Worm (Caenorhabditis elegans) whole organism, L3 larva: ENCODE results near the gene pqn-57.

Experiments used
- aly-2 ChIP-seq: fragments of 150-350 bp; optimal IDR thresholded peaks from 2 replicates; lab custom pipeline; 2014; ENCODE audit warnings: missing biosample characterization, missing genetic modification characterization
- ceh-16 ChIP-seq: sonication (generic microtip); optimal IDR thresholded peaks from 2 replicates; lab custom pipeline; 2017; ENCODE audit warnings: missing biosample characterization, missing genetic modification characterization
- ceh-28 ChIP-seq: fragments of 150-350 bp; optimal IDR thresholded peaks from 2 replicates; lab custom pipeline; 2014; ENCODE audit warnings: missing biosample characterization, missing genetic modification reagents, missing genetic modification characterization
- ceh-9 ChIP-seq: sonication (generic microtip); optimal IDR thresholded peaks from 2 replicates; lab custom pipeline; 2018; ENCODE audit warnings: missing biosample characterization, missing genetic modification characterization
- daf-12 ChIP-seq: fragments of 150-350 bp; optimal IDR thresholded peaks from 2 replicates; lab custom pipeline; 2014; ENCODE audit warnings: missing biosample characterization, missing genetic modification reagents, missing genetic modification characterization
- egl-27 ChIP-seq: sonication (generic microtip); optimal IDR thresholded peaks from 4 replicates; lab custom pipeline; 2017; ENCODE audit warnings: missing biosample characterization, missing genetic modification reagents, missing genetic modification characterization
- elt-1 ChIP-seq: fragments of 150-350 bp; optimal IDR thresholded peaks from 2 replicates; lab custom pipeline; 2014; ENCODE audit warnings: missing biosample characterization, missing genetic modification characterization
- elt-2 ChIP-seq: sonication (generic microtip); optimal IDR thresholded peaks from 2 replicates; lab custom pipeline; 2016; ENCODE audit warnings: missing genetic modification reagents, mild to moderate bottlenecking, missing genetic modification characterization, missing compliant biosample characterization
- elt-3 ChIP-seq, 3 experiments: fragments of 150-350 bp in 1 of 3; sonication (generic microtip) in 2 of 3; optimal IDR thresholded peaks; 2 replicates in 2 of 3; 4 replicates in 1 of 3; lab custom pipeline; 2014 to 2017; ENCODE audit warnings: missing biosample characterization in 3 of 3, missing genetic modification characterization in 3 of 3
- eor-1 ChIP-seq, 2 experiments: fragments of 150-350 bp; optimal IDR thresholded peaks; 2 replicates each; lab custom pipeline; 2014 to 2018; ENCODE audit warnings: missing biosample characterization in 2 of 2, missing genetic modification characterization in 2 of 2
- fkh-10 ChIP-seq: sonication (generic microtip); optimal IDR thresholded peaks from 2 replicates; lab custom pipeline; 2017; ENCODE audit warnings: missing biosample characterization, missing genetic modification reagents, missing genetic modification characterization
- fkh-2 ChIP-seq: fragments of 150-350 bp; optimal IDR thresholded peaks from 2 replicates; lab custom pipeline; 2014; ENCODE audit warnings: missing biosample characterization, missing genetic modification reagents, missing genetic modification characterization
- fos-1 ChIP-seq: fragments of 150-350 bp; optimal IDR thresholded peaks from 2 replicates; lab custom pipeline; 2014; ENCODE audit warnings: missing biosample characterization, missing genetic modification characterization
- jun-1 ChIP-seq: fragments of 150-350 bp; optimal IDR thresholded peaks from 2 replicates; lab custom pipeline; 2014; ENCODE audit warnings: missing biosample characterization, missing genetic modification reagents, missing genetic modification characterization
- lin-39 ChIP-seq: fragments of 150-350 bp; optimal IDR thresholded peaks from 2 replicates; lab custom pipeline; 2018; ENCODE audit warnings: missing biosample characterization, missing genetic modification reagents, missing genetic modification characterization
- lsy-12 ChIP-seq: sonication (generic microtip); optimal IDR thresholded peaks from 2 replicates; lab custom pipeline; 2016; ENCODE audit warnings: mild to moderate bottlenecking, missing genetic modification characterization, missing compliant biosample characterization
- mdl-1 ChIP-seq: fragments of 150-350 bp; optimal IDR thresholded peaks from 2 replicates; lab custom pipeline; 2014; ENCODE audit warnings: missing biosample characterization, missing genetic modification characterization
- mml-1 ChIP-seq: fragments of 150-350 bp; sonication (generic microtip); optimal IDR thresholded peaks from 3 replicates; lab custom pipeline; 2014; ENCODE audit warnings: missing biosample characterization, missing genetic modification characterization
- nfya-1 ChIP-seq: sonication (generic microtip); optimal IDR thresholded peaks from 2 replicates; lab custom pipeline; 2017; ENCODE audit warnings: missing genetic modification characterization, mild to moderate bottlenecking, missing compliant biosample characterization, antibody characterized with exemption, moderate library complexity; ENCODE audit not compliant: insufficient read depth
- nhr-23 ChIP-seq: fragments of 150-350 bp; optimal IDR thresholded peaks from 2 replicates; lab custom pipeline; 2014; ENCODE audit warnings: missing biosample characterization, missing genetic modification reagents, missing genetic modification characterization
- nhr-237 ChIP-seq: fragments of 150-350 bp; optimal IDR thresholded peaks from 2 replicates; lab custom pipeline; 2014; ENCODE audit warnings: missing biosample characterization, missing genetic modification characterization
- nhr-25 ChIP-seq: sonication (generic microtip); optimal IDR thresholded peaks from 2 replicates; lab custom pipeline; 2017; ENCODE audit warnings: missing biosample characterization, missing genetic modification characterization
- nhr-43 ChIP-seq: sonication (generic microtip); optimal IDR thresholded peaks from 2 replicates; lab custom pipeline; 2016; ENCODE audit warnings: mild to moderate bottlenecking, missing genetic modification characterization, missing compliant biosample characterization; ENCODE audit not compliant: poor library complexity, severe bottlenecking
- nhr-67 ChIP-seq: fragments of 150-350 bp; optimal IDR thresholded peaks from 2 replicates; lab custom pipeline; 2014; ENCODE audit warnings: missing biosample characterization, missing genetic modification characterization
- nhr-76 ChIP-seq: fragments of 150-350 bp; sonication (generic microtip); optimal IDR thresholded peaks from 5 replicates; lab custom pipeline; 2014; ENCODE audit warnings: missing biosample characterization, missing genetic modification characterization
- nhr-77 ChIP-seq: fragments of 150-350 bp; optimal IDR thresholded peaks from 2 replicates; lab custom pipeline; 2014; ENCODE audit warnings: missing biosample characterization, missing genetic modification characterization
- pha-4 ChIP-seq: fragments of 150-350 bp; optimal IDR thresholded peaks from 2 replicates; lab custom pipeline; 2014; ENCODE audit warnings: missing biosample characterization, missing genetic modification reagents, missing genetic modification characterization
- sea-2 ChIP-seq: fragments of 150-350 bp; sonication (generic microtip); optimal IDR thresholded peaks from 4 replicates; lab custom pipeline; 2014; ENCODE audit warnings: missing biosample characterization, missing genetic modification reagents, missing genetic modification characterization
- skn-1 ChIP-seq: fragments of 150-350 bp; optimal IDR thresholded peaks from 2 replicates; lab custom pipeline; 2014; ENCODE audit warnings: missing biosample characterization, missing genetic modification characterization
- snpc-4 ChIP-seq: fragments of 150-350 bp; optimal IDR thresholded peaks from 2 replicates; lab custom pipeline; 2014; ENCODE audit warnings: missing biosample characterization, missing genetic modification characterization
- tbx-2 ChIP-seq: sonication (generic microtip); optimal IDR thresholded peaks from 2 replicates; lab custom pipeline; 2016; ENCODE audit warnings: mild to moderate bottlenecking, missing genetic modification characterization, missing compliant biosample characterization
- unc-62 ChIP-seq: fragments of 150-350 bp; sonication (generic microtip); optimal IDR thresholded peaks from 4 replicates; lab custom pipeline; 2014; ENCODE audit warnings: missing biosample characterization, missing genetic modification reagents, missing genetic modification characterization
- zag-1 ChIP-seq: fragments of 150-350 bp; optimal IDR thresholded peaks from 2 replicates; lab custom pipeline; 2014; ENCODE audit warnings: missing biosample characterization, missing genetic modification characterization
- ztf-11 ChIP-seq: fragments of 150-350 bp; optimal IDR thresholded peaks from 2 replicates; lab custom pipeline; 2014; ENCODE audit warnings: missing biosample characterization, missing genetic modification characterization
- ztf-4 ChIP-seq: fragments of 150-350 bp; optimal IDR thresholded peaks from 2 replicates; lab custom pipeline; 2014; ENCODE audit warnings: missing biosample characterization, missing genetic modification characterization

The pqn-57 gene

ce11 chrX:8286740-8287299 lies 34.0 kb downstream of the pqn-57 start, which contains the start of gene sec-16A.2 (continued):
- no peak for TF ChIP-seq egl-27 (tag; lab: Kevin White, UChicago)
- no peak for TF ChIP-seq fos-1 (tag; lab: Kevin White, UChicago)
- TF ChIP-seq daf-12 (tag; lab: Kevin White, UChicago) = no peak
- no peak for TF ChIP-seq lsy-12
- no peak for TF ChIP-seq jun-1
- TF ChIP-seq nhr-237 = no peak
- no peak for TF ChIP-seq fkh-2 (tag; lab: Kevin White, UChicago)
- TF ChIP-seq nhr-67 (tag; lab: Kevin White, UChicago) = no peak
- no peak for TF ChIP-seq ceh-16 (tag; lab: Kevin White, UChicago)
- no peak for TF ChIP-seq unc-62 (GFP tag; lab: Kevin White, UChicago)
- TF ChIP-seq tbx-2 (tag; lab: Kevin White, UChicago) = no peak
- TF ChIP-seq zag-1 (tag; lab: Kevin White, UChicago) = no peak
- peak; percentile 91 for TF ChIP-seq pha-4 (tag; lab: Kevin White, UChicago)
- TF ChIP-seq nhr-23 (tag; lab: Kevin White, UChicago) = peak; percentile 79
- peak; percentile 57 for TF ChIP-seq snpc-4
- TF ChIP-seq eor-1 (tag; optimal IDR thresholded peaks at IDR 0.05; lab: Kevin White, UChicago) = no peak
- no peak for TF ChIP-seq skn-1 (tag; lab: Kevin White, UChicago)
- TF ChIP-seq mml-1 (tag; lab: Kevin White, UChicago) = no peak
- TF ChIP-seq nfya-1 (tag; lab: Kevin White, UChicago) = peak; percentile 77
- peak; percentile 97 for TF ChIP-seq lin-39 (tag; lab: Kevin White, UChicago)

- no peak for TF ChIP-seq nhr-77 (tag; lab: Kevin White, UChicago)
- TF ChIP-seq sea-2 (GFP tag; lab: Kevin White, UChicago) = no peak
- TF ChIP-seq elt-2 = no peak
- no peak for TF ChIP-seq ztf-11 (tag; lab: Kevin White, UChicago)
- TF ChIP-seq egl-27 (tag; lab: Kevin White, UChicago) = no peak
- TF ChIP-seq ceh-9 (tag; lab: Kevin White, UChicago) = no peak
- no peak for TF ChIP-seq daf-12 (tag; lab: Kevin White, UChicago)
- no peak for TF ChIP-seq aly-2 (tag; lab: Kevin White, UChicago)
- TF ChIP-seq nhr-43 = no peak
Measured at ce11 chrX:8286164-8286563, 34.6 kb downstream of the pqn-57 start.

DNA sequence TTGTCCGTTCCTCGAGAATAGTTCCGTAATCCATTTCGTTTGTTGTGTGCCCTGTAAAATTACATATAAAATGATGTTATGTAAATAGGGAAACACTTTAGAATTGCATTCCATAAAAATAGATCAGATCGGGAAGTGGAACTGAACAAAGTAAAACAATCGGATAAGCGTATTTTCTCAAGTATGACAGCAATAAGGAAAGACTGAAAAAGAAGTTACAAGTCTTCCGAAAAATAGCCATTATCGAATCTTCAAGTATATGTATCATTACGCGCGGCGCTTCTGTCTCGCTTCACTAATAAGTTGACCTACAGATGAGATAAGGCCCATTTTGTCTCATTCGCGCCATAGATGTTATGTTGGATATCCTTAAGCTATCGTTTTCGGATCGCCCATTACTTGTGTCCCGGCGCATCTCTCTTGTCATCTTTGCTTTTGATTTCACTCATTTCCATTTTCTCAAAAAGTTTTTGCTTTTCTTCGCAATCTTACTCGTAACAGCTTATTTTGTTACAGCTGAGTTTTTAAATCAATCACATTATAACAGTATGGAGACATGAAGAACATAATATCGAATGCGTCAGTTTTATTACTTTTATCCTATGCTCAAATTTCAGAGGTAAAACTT lies 35.5 kb downstream of the pqn-57 start, which contains the start of the genes fis-2 and F13B9.2:
TSS of gene fis-2 (minus strand) at position 51 of the 628 bp plus-strand sequence.
TSS of gene F13B9.2 (plus strand) at position 515 of the 628 bp plus-strand sequence.
- TF ChIP-seq nhr-23 (tag; lab: Kevin White, UChicago) (peak; percentile 46), fkh-10 (GFP tag; lab: Kevin White, UChicago) (no peak)

- TF ChIP-seq elt-1 (tag; lab: Kevin White, UChicago) (no peak), sea-2 (GFP tag; lab: Kevin White, UChicago) (no peak), ztf-4 (no peak)
- TF ChIP-seq, all 47 proteins: peak for 0
Measured at ce11 chrX:8284003-8284402, 36.8 kb downstream of the pqn-57 start.

DNA sequence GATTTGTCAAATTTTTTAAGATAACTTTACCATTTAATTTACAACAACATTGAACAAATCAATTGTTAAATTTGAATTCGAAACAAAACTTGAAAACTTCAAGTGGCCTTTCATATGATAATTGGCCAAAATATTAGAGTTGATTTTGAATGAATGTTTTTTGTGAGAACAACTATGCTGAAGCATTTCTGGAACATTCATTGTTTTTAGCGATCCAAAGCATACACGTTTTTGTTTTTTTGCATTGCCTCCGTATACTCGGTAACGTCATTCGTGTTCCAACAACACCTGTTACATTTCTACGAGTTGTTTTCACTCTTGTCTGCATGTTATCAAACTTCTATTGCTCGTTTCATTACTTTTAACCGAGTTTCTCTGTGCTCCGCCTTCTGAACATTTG lies 43.8 kb downstream of the pqn-57 start:
- TF ChIP-seq egl-27 (tag; lab: Kevin White, UChicago) = no peak
- no peak for TF ChIP-seq ztf-4
- no peak for TF ChIP-seq nhr-25 (tag; lab: Kevin White, UChicago)
- no peak for TF ChIP-seq ceh-28 (tag; lab: Kevin White, UChicago)
- no peak for TF ChIP-seq tbx-2 (tag; lab: Kevin White, UChicago)
- TF ChIP-seq elt-3 (tag; optimal IDR thresholded peaks at IDR 0.05; lab: Kevin White, UChicago) = no peak
- no peak for TF ChIP-seq nhr-23 (tag; lab: Kevin White, UChicago)
- no peak for TF ChIP-seq nhr-76 (tag; lab: Kevin White, UChicago)
- TF ChIP-seq sea-2 (GFP tag; lab: Kevin White, UChicago) = no peak
- TF ChIP-seq mdl-1 (tag; lab: Kevin White, UChicago) = no peak
- no peak for TF ChIP-seq aly-2 (tag; lab: Kevin White, UChicago)
- no peak for TF ChIP-seq nhr-43
